Worm (Caenorhabditis elegans) whole organism, L4/young adult: ENCODE results near the gene ZK809.1.

ENCODE experiments used
- dao-5 ChIP-seq: sonication (generic microtip); optimal IDR thresholded peaks from 2 replicates; lab custom pipeline; 2016; ENCODE audit warnings: missing genotype, missing genetic modification characterization, moderate library complexity, missing compliant biosample characterization
- him-1 ChIP-seq: sonication (generic microtip); optimal IDR thresholded peaks from 2 replicates; lab custom pipeline; 2016; ENCODE audit warnings: missing genotype, missing genetic modification reagents, missing genetic modification characterization, missing compliant biosample characterization

- TF ChIP-seq him-1: no peak
- no peak for TF ChIP-seq dao-5
These were observed 39.3 kb upstream of the ZK809.1 start, which contains the start of gene rps-11 for ce11 chrIV:11602498-11603068.
